Fruit fly (Drosophila melanogaster): ENCODE results near the gene pan.
A peak's percentile ranks its signal among the peaks of the same experiment; 100 is the strongest.

Gene pan

DNA sequence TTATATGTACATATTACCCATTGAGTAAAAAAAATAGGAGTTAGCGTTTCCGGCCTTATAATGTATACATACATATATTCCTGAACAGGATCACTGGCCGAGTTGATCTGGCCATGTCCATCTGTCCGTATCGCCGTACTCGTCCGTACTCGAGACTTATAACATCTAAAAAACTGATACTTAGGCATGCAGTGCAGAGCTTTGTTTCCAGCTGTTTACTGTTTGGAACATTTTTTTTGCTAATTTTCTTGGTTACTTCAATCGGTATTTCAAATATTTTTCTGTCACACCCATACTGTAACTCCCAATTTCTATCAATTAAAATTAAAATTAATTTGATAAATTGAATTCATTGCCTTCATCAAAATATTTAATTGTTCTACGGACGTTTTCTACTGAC, 6.6 kb upstream of the pan start:
- peak; percentile 89 for TF ChIP-seq kay (GFP tag; ENCODE audit: borderline replicate concordance)
- TF ChIP-seq CG5204 (GFP tag; optimal IDR thresholded peaks at IDR 0.05), result no peak
- no peak for TF ChIP-seq cnc (optimal IDR thresholded peaks at IDR 0.05)
- no peak for TF ChIP-seq Hr96 (GFP tag; optimal IDR thresholded peaks at IDR 0.05)
- no peak for TF ChIP-seq bab1 (GFP tag; optimal IDR thresholded peaks at IDR 0.05)

DNA sequence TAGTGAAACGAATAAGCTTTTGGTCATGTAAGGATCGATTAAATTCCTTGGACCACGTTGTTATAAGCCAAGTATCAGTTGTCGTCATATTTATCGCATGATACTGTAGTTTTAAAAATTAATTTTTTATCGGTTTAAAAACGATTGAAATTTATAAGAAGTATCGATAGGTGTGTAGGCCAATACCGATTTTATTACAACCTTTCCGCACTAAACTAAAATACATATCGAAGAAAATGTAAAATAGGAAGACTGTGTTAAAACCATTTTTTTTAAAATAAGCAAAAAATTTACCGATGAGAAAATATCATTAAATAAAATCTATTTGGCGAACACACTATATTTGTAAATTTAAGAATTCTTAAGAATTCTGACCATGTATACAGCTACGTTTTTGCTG, 5.8 kb upstream of the pan start:
- TF ChIP-seq Mnt (GFP tag; optimal IDR thresholded peaks at IDR 0.05) (no peak), kay (GFP tag; ENCODE audit: borderline replicate concordance) (no peak), CG33017 (tag; optimal IDR thresholded peaks at IDR 0.05) (no peak), cic (GFP tag; optimal IDR thresholded peaks at IDR 0.05) (no peak), tj (GFP tag; optimal IDR thresholded peaks at IDR 0.05) (no peak), CG14711 (tag; optimal IDR thresholded peaks at IDR 0.05) (no peak), ovo (GFP tag; optimal IDR thresholded peaks at IDR 0.05) (no peak), cnc (optimal IDR thresholded peaks at IDR 0.05) (no peak), CG11617 (GFP tag; optimal IDR thresholded peaks at IDR 0.05) (no peak), Crg-1 (GFP tag; optimal IDR thresholded peaks at IDR 0.05) (no peak), Hr96 (GFP tag; optimal IDR thresholded peaks at IDR 0.05) (no peak)

DNA sequence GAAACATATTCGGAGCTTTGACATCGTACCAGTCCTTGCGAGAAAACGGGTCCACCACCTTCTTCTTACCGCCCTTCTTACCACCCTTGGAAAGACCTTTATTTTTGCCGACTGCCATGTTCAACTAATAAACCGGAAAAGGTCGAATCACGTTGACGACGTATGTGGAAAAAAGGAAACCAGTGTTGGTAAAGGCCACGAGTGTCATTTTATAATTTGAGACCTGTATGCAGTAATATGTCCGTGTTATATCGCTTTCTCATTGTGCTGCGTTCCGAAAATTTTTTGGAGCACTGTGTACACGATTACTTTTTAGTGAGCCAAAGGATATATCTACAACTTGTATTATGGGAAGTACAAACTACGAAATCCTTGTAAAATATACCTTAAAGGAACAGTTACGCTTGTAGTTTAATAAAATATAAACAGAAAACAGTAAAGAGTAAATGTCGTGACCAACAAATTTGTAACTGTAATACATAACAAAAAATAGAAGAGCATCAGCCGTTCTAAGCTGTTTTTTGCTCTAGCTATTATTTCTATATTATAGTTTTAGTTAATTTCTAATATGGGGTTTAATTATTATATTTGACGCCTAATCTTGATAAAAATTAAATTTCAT, 2.0 kb upstream of the pan start, which contains the start of gene RpS3A:
Gene RpS3A (minus strand): TSS at position 145 of the 622 bp plus-strand sequence.
- peak; percentile 89 for TF ChIP-seq toe (GFP tag; optimal IDR thresholded peaks at IDR 0.05)
- peak; percentile 76 for TF ChIP-seq CG12768 (GFP tag; optimal IDR thresholded peaks at IDR 0.05)
- peak; percentile 42 for TF ChIP-seq tj (GFP tag; optimal IDR thresholded peaks at IDR 0.05)
- TF ChIP-seq CG11617 (GFP tag; optimal IDR thresholded peaks at IDR 0.05), result peak; percentile 77
- no peak for TF ChIP-seq cnc (optimal IDR thresholded peaks at IDR 0.05)
- TF ChIP-seq CG7045 (GFP tag; optimal IDR thresholded peaks at IDR 0.05), result peak; percentile 81
- peak; percentile 86 for TF ChIP-seq Crg-1 (GFP tag; optimal IDR thresholded peaks at IDR 0.05)
- TF ChIP-seq Mnt (GFP tag; optimal IDR thresholded peaks at IDR 0.05), result peak; percentile 84
- peak; percentile 91 for TF ChIP-seq ovo (GFP tag; optimal IDR thresholded peaks at IDR 0.05)
- peak; percentile 85 for TF ChIP-seq bab1 (GFP tag; optimal IDR thresholded peaks at IDR 0.05)
- peak; percentile 58 for TF ChIP-seq CG14711 (tag; optimal IDR thresholded peaks at IDR 0.05)
- peak; percentile 75 for TF ChIP-seq pad (GFP tag; optimal IDR thresholded peaks at IDR 0.05)
- peak; percentile 57 for TF ChIP-seq cic (GFP tag; optimal IDR thresholded peaks at IDR 0.05)
- peak; percentile 92 for TF ChIP-seq CG1620 (GFP tag; optimal IDR thresholded peaks at IDR 0.05)
- peak; percentile 80 for TF ChIP-seq CG5204 (GFP tag; optimal IDR thresholded peaks at IDR 0.05)
- no peak for TF ChIP-seq kay (GFP tag; ENCODE audit: borderline replicate concordance)
- TF ChIP-seq Clk (GFP tag; optimal IDR thresholded peaks at IDR 0.05), result peak; percentile 84
- TF ChIP-seq CG33017 (tag; optimal IDR thresholded peaks at IDR 0.05), result peak; percentile 77
- TF ChIP-seq Hr96 (GFP tag; optimal IDR thresholded peaks at IDR 0.05), result no peak
- peak; percentile 86 for TF ChIP-seq CG7101 (tag; optimal IDR thresholded peaks at IDR 0.05)

- TF ChIP-seq CG1620 (GFP tag; optimal IDR thresholded peaks at IDR 0.05) (peak; percentile 3), CG7045 (GFP tag; optimal IDR thresholded peaks at IDR 0.05) (no peak), kay (GFP tag; ENCODE audit: borderline replicate concordance) (peak; percentile 64), CG11617 (GFP tag; optimal IDR thresholded peaks at IDR 0.05) (no peak), ovo (GFP tag; optimal IDR thresholded peaks at IDR 0.05) (peak; percentile 56), pad (GFP tag; optimal IDR thresholded peaks at IDR 0.05) (no peak)
Measured at dm6 chr4:68184-68948, 760 bp upstream of the pan start.

dm6 chr4:70127-70904, 1.2 kb downstream of the pan start:
- TF ChIP-seq tj (GFP tag; optimal IDR thresholded peaks at IDR 0.05), result peak; percentile 66
- peak; percentile 95 for TF ChIP-seq kay (GFP tag; ENCODE audit: borderline replicate concordance)
- TF ChIP-seq ovo (GFP tag; optimal IDR thresholded peaks at IDR 0.05), result no peak

DNA sequence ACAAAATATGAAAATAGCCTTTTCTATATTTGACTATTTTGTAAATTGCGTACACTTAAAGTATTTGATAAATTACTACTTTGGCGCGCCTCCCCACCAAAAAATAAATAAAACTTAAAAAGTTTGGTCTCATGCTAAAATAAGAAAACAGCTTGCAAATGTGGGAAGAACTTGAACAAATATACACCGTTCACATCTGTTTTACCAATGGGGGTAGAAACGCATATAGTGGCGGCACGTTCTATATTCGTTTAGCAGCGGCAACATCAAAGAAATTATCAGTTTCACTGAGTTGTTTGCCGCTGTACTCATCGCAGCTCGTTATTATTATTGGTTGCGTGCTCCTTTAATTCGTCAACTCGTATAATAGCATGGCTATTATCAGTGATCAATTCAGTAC, 7.0 kb downstream of the pan start:
- TF ChIP-seq CG1620 (GFP tag; optimal IDR thresholded peaks at IDR 0.05) (no peak), cic (GFP tag; optimal IDR thresholded peaks at IDR 0.05) (no peak), CG12768 (GFP tag; optimal IDR thresholded peaks at IDR 0.05) (no peak), CG33017 (tag; optimal IDR thresholded peaks at IDR 0.05) (no peak), pad (GFP tag; optimal IDR thresholded peaks at IDR 0.05) (no peak), ovo (GFP tag; optimal IDR thresholded peaks at IDR 0.05) (no peak), bab1 (GFP tag; optimal IDR thresholded peaks at IDR 0.05) (no peak), cnc (optimal IDR thresholded peaks at IDR 0.05) (no peak), toe (GFP tag; optimal IDR thresholded peaks at IDR 0.05) (no peak)

Data from whole organism, adult.